ENCODE assay signal across 1 fruit fly cellular context in the genomic region with DNA sequence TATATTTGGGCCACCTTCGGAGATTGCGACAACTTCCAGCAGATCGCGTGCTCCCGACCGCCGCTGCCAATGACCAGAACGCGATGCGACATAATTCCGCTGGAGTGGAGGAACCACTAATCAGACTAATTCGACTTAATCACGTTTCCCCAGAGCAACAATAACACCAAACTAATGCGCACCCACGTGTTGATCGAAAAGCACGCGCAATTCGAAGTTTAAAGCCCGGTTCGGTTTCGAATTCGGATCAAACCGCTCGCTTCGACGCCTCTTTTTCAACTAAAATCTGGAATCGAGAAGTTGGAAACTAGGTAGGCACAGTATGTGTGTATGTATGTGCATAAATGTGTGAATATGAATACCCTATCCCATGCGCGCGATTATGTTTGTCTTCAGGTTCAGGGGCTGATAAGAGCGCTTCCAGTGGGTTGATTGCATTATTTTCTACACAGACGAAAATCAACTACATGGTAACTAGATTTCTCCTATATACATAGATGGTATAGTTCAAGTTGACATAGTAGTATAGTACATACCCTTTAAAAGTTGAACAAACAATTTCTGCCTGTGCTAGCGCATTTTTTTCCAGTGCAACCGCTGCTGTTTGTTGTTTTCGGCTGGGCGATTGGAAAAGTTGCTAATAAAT.
A peak's percentile ranks its signal among the peaks of the same experiment; 100 is the strongest.
TF ChIP-seq lines count a peak whose summit lies in the region.

A gene (minus strand): TSS at position 285 of the 646 bp plus-strand sequence.

TF ChIP-seq in whole organism, embryonic, 481 proteins besides CTCF, POLR2A, EP300 and RAD21 (continued from another document and continues in another):
- TF ChIP-seq CG16863 (GFP tag; optimal IDR thresholded peaks at IDR 0.05; lab: Kevin White, UChicago) (peak; percentile 48), zen (tag; optimal IDR thresholded peaks at IDR 0.05; lab: Kevin White, UChicago) (no peak), CG17186 (GFP tag; optimal IDR thresholded peaks at IDR 0.05; lab: Kevin White, UChicago) (no peak), CG3281 (GFP tag; optimal IDR thresholded peaks at IDR 0.05; lab: Kevin White, UChicago) (peak; percentile 41), ab (GFP tag; optimal IDR thresholded peaks at IDR 0.05; lab: Kevin White, UChicago) (peak; percentile 20), sim (GFP tag; IDR thresholded peaks at IDR 0.05; lab: Robert Waterston, UW) (peak; percentile 60; the same call in 1 of the 2 replicates), CG3407 (GFP tag; optimal IDR thresholded peaks at IDR 0.05; lab: Kevin White, UChicago) (peak; percentile 53), NC2α (GFP tag; optimal IDR thresholded peaks at IDR 0.05; lab: Kevin White, UChicago) (no peak), trh (GFP tag; optimal IDR thresholded peaks at IDR 0.05; lab: Kevin White, UChicago) (peak; percentile 11), CG6254 (GFP tag; optimal IDR thresholded peaks at IDR 0.05; lab: Kevin White, UChicago) (no peak), kah (GFP tag; optimal IDR thresholded peaks at IDR 0.05; lab: Kevin White, UChicago) (no peak), Gug (GFP tag; IDR thresholded peaks at IDR 0.05; lab: Robert Waterston, UW) (no peak), CG3726 (GFP tag; IDR thresholded peaks at IDR 0.05; lab: Robert Waterston, UW) (no peak), CG5953 (GFP tag; IDR thresholded peaks at IDR 0.05; lab: Robert Waterston, UW) (peak; percentile 48; the same call in 1 of the 2 replicates), CG15601 (tag; optimal IDR thresholded peaks at IDR 0.05; lab: Kevin White, UChicago) (peak; percentile 74), sna (GFP tag; IDR thresholded peaks at IDR 0.05; lab: Robert Waterston, UW; ENCODE audit: partially characterized antibody) (no peak), CG7786 (GFP tag; optimal IDR thresholded peaks at IDR 0.05; lab: Kevin White, UChicago) (peak; percentile 68), Rfx (GFP tag; IDR thresholded peaks at IDR 0.05; lab: Robert Waterston, UW) (peak; percentile 84), CG1529 (GFP tag; optimal IDR thresholded peaks at IDR 0.05; lab: Kevin White, UChicago) (peak; percentile 59), CG5245 (GFP tag; optimal IDR thresholded peaks at IDR 0.05; lab: Kevin White, UChicago) (peak; percentile 58), CG17829 (tag; optimal IDR thresholded peaks at IDR 0.05; lab: Kevin White, UChicago) (no peak), CG18262 (tag; optimal IDR thresholded peaks at IDR 0.05; lab: Kevin White, UChicago) (peak; percentile 8), CG10321 (GFP tag; IDR thresholded peaks at IDR 0.05; lab: Robert Waterston, UW) (no peak), CG12104 (GFP tag; optimal IDR thresholded peaks at IDR 0.05; lab: Kevin White, UChicago) (peak; percentile 26), zen2 (GFP tag; IDR thresholded peaks at IDR 0.05; lab: Robert Waterston, UW; ENCODE audit: partially characterized antibody) (no peak), CG4730 (GFP tag; IDR thresholded peaks at IDR 0.05; lab: Robert Waterston, UW) (no peak), CG13123 (GFP tag; optimal IDR thresholded peaks at IDR 0.05; lab: Kevin White, UChicago) (no peak), CG15269 (tag; optimal IDR thresholded peaks at IDR 0.05; lab: Kevin White, UChicago) (peak; percentile 71), unpg (GFP tag; optimal IDR thresholded peaks at IDR 0.05; lab: Kevin White, UChicago) (peak; percentile 64), Sry-δ (GFP tag; optimal IDR thresholded peaks at IDR 0.05; lab: Kevin White, UChicago) (peak; percentile 23), cato (GFP tag; optimal IDR thresholded peaks at IDR 0.05; lab: Kevin White, UChicago; ENCODE audit: borderline replicate concordance) (peak; percentile 41), Blimp-1 (GFP tag; optimal IDR thresholded peaks at IDR 0.05; lab: Kevin White, UChicago) (no peak), CrebB (tag; optimal IDR thresholded peaks at IDR 0.05; lab: Kevin White, UChicago) (peak; percentile 59), Eip74EF (GFP tag; optimal IDR thresholded peaks at IDR 0.05; lab: Kevin White, UChicago) (peak in 1 of 2 experiments; percentile 55), amos (GFP tag; IDR thresholded peaks at IDR 0.05; lab: Robert Waterston, UW; ENCODE audit: partially characterized antibody) (no peak; the same call in 1 of the 2 replicates), ci (GFP tag; IDR thresholded peaks at IDR 0.05; lab: Robert Waterston, UW) (peak; percentile 79), Stat92E (GFP tag; optimal IDR thresholded peaks at IDR 0.05; lab: Kevin White, UChicago) (no peak), CG12391 (tag; optimal IDR thresholded peaks at IDR 0.05; lab: Kevin White, UChicago) (peak; percentile 71), cas (GFP tag; IDR thresholded peaks at IDR 0.05; lab: Robert Waterston, UW) (no peak), Dp (GFP tag; optimal IDR thresholded peaks at IDR 0.05; lab: Kevin White, UChicago) (no peak), stc (GFP tag; IDR thresholded peaks at IDR 0.05; lab: Robert Waterston, UW) (no peak), exex (tag; optimal IDR thresholded peaks at IDR 0.05; lab: Kevin White, UChicago) (peak; percentile 32), ERR (GFP tag; optimal IDR thresholded peaks at IDR 0.05; lab: Kevin White, UChicago) (peak; percentile 54), Mrtf (GFP tag; IDR thresholded peaks at IDR 0.05; lab: Robert Waterston, UW) (peak; percentile 46; the same call in 1 of the 3 replicates), jing (GFP tag; optimal IDR thresholded peaks at IDR 0.05; lab: Kevin White, UChicago) (peak; percentile 48), otp (GFP tag; IDR thresholded peaks at IDR 0.05; lab: Robert Waterston, UW) (peak; percentile 70; the same call in 2 of the 3 replicates), CG32772 (GFP tag; IDR thresholded peaks at IDR 0.05; lab: Robert Waterston, UW) (no peak), Tbp (GFP tag; optimal IDR thresholded peaks at IDR 0.05; lab: Kevin White, UChicago) (no peak), grn (GFP tag; optimal IDR thresholded peaks at IDR 0.05; lab: Kevin White, UChicago) (peak; percentile 47), Hsf (GFP tag; optimal IDR thresholded peaks at IDR 0.05; lab: Kevin White, UChicago) (peak; percentile 60), esg (GFP tag; conservative IDR thresholded peaks at IDR 0.05; lab: Robert Waterston, UW) (peak; percentile 51), CG13775 (GFP tag; optimal IDR thresholded peaks at IDR 0.05; lab: Kevin White, UChicago) (peak; percentile 12), cg (GFP tag; optimal IDR thresholded peaks at IDR 0.05; lab: Kevin White, UChicago) (peak; percentile 43), crp (GFP tag; optimal IDR thresholded peaks at IDR 0.05; lab: Kevin White, UChicago) (peak in 1 of 2 experiments; percentile 44), CG2120 (GFP tag; optimal IDR thresholded peaks at IDR 0.05; lab: Kevin White, UChicago) (peak; percentile 89), Opbp (GFP tag; IDR thresholded peaks at IDR 0.05; lab: Robert Waterston, UW; ENCODE audit: partially characterized antibody) (no peak), Ssrp (tag; optimal IDR thresholded peaks at IDR 0.05; lab: Kevin White, UChicago) (peak; percentile 36), dysf (GFP tag; IDR thresholded peaks at IDR 0.05; lab: Robert Waterston, UW) (peak; percentile 75; the same call in 2 of the 3 replicates), sqz (GFP tag; optimal IDR thresholded peaks at IDR 0.05; lab: Kevin White, UChicago) (no peak), CG9932 (GFP tag; IDR thresholded peaks at IDR 0.05; lab: Robert Waterston, UW) (peak; percentile 69), al (GFP tag; IDR thresholded peaks at IDR 0.05; lab: Robert Waterston, UW) (peak; percentile 47; the same call in 1 of the 2 replicates), Asciz (GFP tag; optimal IDR thresholded peaks at IDR 0.05; lab: Kevin White, UChicago) (no peak), yki (optimal IDR thresholded peaks at IDR 0.05; lab: Kevin White, UChicago) (no peak), CG1603 (tag; optimal IDR thresholded peaks at IDR 0.05; lab: Kevin White, UChicago) (peak; percentile 80), twi (tag; optimal IDR thresholded peaks at IDR 0.05; lab: Kevin White, UChicago) (peak; percentile 30), wek (GFP tag; optimal IDR thresholded peaks at IDR 0.05; lab: Kevin White, UChicago) (peak; percentile 61), CG10209 (GFP tag; optimal IDR thresholded peaks at IDR 0.05; lab: Kevin White, UChicago) (peak; percentile 67), stwl (tag; optimal IDR thresholded peaks at IDR 0.05; lab: Kevin White, UChicago) (no peak), Vsx1 (GFP tag; optimal IDR thresholded peaks at IDR 0.05; lab: Kevin White, UChicago) (peak; percentile 46), CG13894 (tag; optimal IDR thresholded peaks at IDR 0.05; lab: Kevin White, UChicago) (no peak), eyg (GFP tag; optimal IDR thresholded peaks at IDR 0.05; lab: Kevin White, UChicago) (peak; percentile 40), CG9797 (GFP tag; optimal IDR thresholded peaks at IDR 0.05; lab: Kevin White, UChicago) (no peak), mirr (GFP tag; optimal IDR thresholded peaks at IDR 0.05; lab: Kevin White, UChicago) (no peak), CG4360 (GFP tag; IDR thresholded peaks at IDR 0.05; lab: Robert Waterston, UW) (no peak), CG8765 (GFP tag; IDR thresholded peaks at IDR 0.05; lab: Robert Waterston, UW) (no peak), CG8478 (optimal IDR thresholded peaks at IDR 0.05; lab: Kevin White, UChicago) (no peak), chm (GFP tag; IDR thresholded peaks at IDR 0.05; lab: Robert Waterston, UW) (peak; percentile 42), NK7.1 (GFP tag; optimal IDR thresholded peaks at IDR 0.05; lab: Kevin White, UChicago) (no peak), CG6689 (GFP tag; IDR thresholded peaks at IDR 0.05; lab: Robert Waterston, UW) (no peak), HLH54F (GFP tag; optimal IDR thresholded peaks at IDR 0.05; lab: Kevin White, UChicago) (peak; percentile 63), Ptx1 (GFP tag; IDR thresholded peaks at IDR 0.05; lab: Robert Waterston, UW) (peak; percentile 74), ewg (GFP tag; optimal IDR thresholded peaks at IDR 0.05; lab: Kevin White, UChicago) (peak; percentile 52), Antp (GFP tag; optimal IDR thresholded peaks at IDR 0.05; lab: Kevin White, UChicago) (peak; percentile 69), prd (optimal IDR thresholded peaks at IDR 0.05; lab: Kevin White, UChicago) (no peak), prd (GFP tag; IDR thresholded peaks at IDR 0.05; lab: Robert Waterston, UW) (no peak), sug (tag; optimal IDR thresholded peaks at IDR 0.05; lab: Kevin White, UChicago) (peak; percentile 89), Spps (tag; optimal IDR thresholded peaks at IDR 0.05; lab: Kevin White, UChicago) (no peak), fru (optimal IDR thresholded peaks at IDR 0.05; lab: Kevin White, UChicago) (no peak), CG7987 (GFP tag; optimal IDR thresholded peaks at IDR 0.05; lab: Kevin White, UChicago) (no peak), CG1832 (GFP tag; optimal IDR thresholded peaks at IDR 0.05; lab: Kevin White, UChicago) (no peak), mld (GFP tag; IDR thresholded peaks at IDR 0.05; lab: Robert Waterston, UW; ENCODE audit: partially characterized antibody) (no peak), gsb-n (tag; optimal IDR thresholded peaks at IDR 0.05; lab: Kevin White, UChicago) (no peak), rib (GFP tag; IDR thresholded peaks at IDR 0.05; lab: Robert Waterston, UW) (no peak), pan (optimal IDR thresholded peaks at IDR 0.05; lab: Kevin White, UChicago) (no peak), pan (GFP tag; optimal IDR thresholded peaks at IDR 0.05 in 1 of 2, IDR thresholded peaks at IDR 0.05 in 1 of 2) (peak in 1 of 2 experiments; percentile 28), Sox100B (GFP tag; optimal IDR thresholded peaks at IDR 0.05; lab: Kevin White, UChicago) (no peak), CG2678 (tag; optimal IDR thresholded peaks at IDR 0.05; lab: Kevin White, UChicago) (no peak), Usf (GFP tag; optimal IDR thresholded peaks at IDR 0.05; lab: Kevin White, UChicago) (peak; percentile 4), gt (GFP tag; IDR thresholded peaks at IDR 0.05; lab: Robert Waterston, UW) (no peak), repo (GFP tag; optimal IDR thresholded peaks at IDR 0.05; lab: Kevin White, UChicago) (peak; percentile 53), CG31388 (GFP tag; optimal IDR thresholded peaks at IDR 0.05; lab: Kevin White, UChicago) (no peak), insv (GFP tag; optimal IDR thresholded peaks at IDR 0.05; lab: Kevin White, UChicago) (peak in 1 of 2 experiments; percentile 1), vnd (GFP tag; IDR thresholded peaks at IDR 0.05; lab: Robert Waterston, UW; ENCODE audit: partially characterized antibody) (no peak), Elba2 (GFP tag; optimal IDR thresholded peaks at IDR 0.05; lab: Kevin White, UChicago) (no peak), hkb (optimal IDR thresholded peaks at IDR 0.05; lab: Kevin White, UChicago) (no peak), hkb (GFP tag; IDR thresholded peaks at IDR 0.05; lab: Robert Waterston, UW) (peak; percentile 60; the same call in 1 of the 2 replicates), CG7357 (GFP tag; IDR thresholded peaks at IDR 0.05; lab: Robert Waterston, UW) (no peak), CG12236 (GFP tag; optimal IDR thresholded peaks at IDR 0.05; lab: Kevin White, UChicago) (peak; percentile 46), her (GFP tag; optimal IDR thresholded peaks at IDR 0.05; lab: Kevin White, UChicago) (peak; percentile 68), CG12942 (GFP tag; optimal IDR thresholded peaks at IDR 0.05; lab: Kevin White, UChicago) (peak; percentile 42), bab2 (GFP tag; optimal IDR thresholded peaks at IDR 0.05; lab: Kevin White, UChicago) (peak; percentile 59), ind (GFP tag; optimal IDR thresholded peaks at IDR 0.05; lab: Kevin White, UChicago) (no peak), CG12744 (GFP tag; optimal IDR thresholded peaks at IDR 0.05; lab: Kevin White, UChicago) (peak; percentile 57), fd102C (GFP tag; optimal IDR thresholded peaks at IDR 0.05; lab: Kevin White, UChicago) (no peak), Nf-YC (tag; optimal IDR thresholded peaks at IDR 0.05; lab: Kevin White, UChicago) (no peak), fu2 (GFP tag; optimal IDR thresholded peaks at IDR 0.05; lab: Kevin White, UChicago) (peak; percentile 61), CG1602 (GFP tag; optimal IDR thresholded peaks at IDR 0.05; lab: Kevin White, UChicago) (peak; percentile 37), MESR4 (GFP tag; optimal IDR thresholded peaks at IDR 0.05; lab: Kevin White, UChicago) (peak; percentile 9), CG11247 (GFP tag; IDR thresholded peaks at IDR 0.05; lab: Robert Waterston, UW) (0 out of 2 replicates have a peak, but pooled peaks have one; percentile 52), CG6175 (GFP tag; IDR thresholded peaks at IDR 0.05; lab: Robert Waterston, UW) (no peak), ken (GFP tag; IDR thresholded peaks at IDR 0.05; lab: Robert Waterston, UW) (peak; percentile 74; the same call in 2 of the 3 replicates), CG2116 (GFP tag; optimal IDR thresholded peaks at IDR 0.05; lab: Kevin White, UChicago) (peak; percentile 10), eve (GFP tag; optimal IDR thresholded peaks at IDR 0.05; lab: Kevin White, UChicago) (no peak), Chrac-16 (GFP tag; optimal IDR thresholded peaks at IDR 0.05; lab: Kevin White, UChicago) (peak; percentile 57)
